Worm (Caenorhabditis elegans) whole organism, early embryonic: ENCODE results near the gene ssu-1.

Experiments used
- B0310.2 ChIP-seq: sonication (generic microtip); optimal IDR thresholded peaks from 2 replicates; lab custom pipeline; 2016; ENCODE audit warnings: mild to moderate bottlenecking, missing genetic modification characterization, missing compliant biosample characterization
- F13C5.2 ChIP-seq: sonication (generic microtip); optimal IDR thresholded peaks from 2 replicates; lab custom pipeline; 2017; ENCODE audit warnings: mild to moderate bottlenecking, missing genetic modification characterization, inconsistent platforms, missing compliant biosample characterization
- aly-1 ChIP-seq: sonication (generic microtip); optimal IDR thresholded peaks from 2 replicates; lab custom pipeline; 2016; ENCODE audit warnings: missing genetic modification characterization, missing compliant biosample characterization
- ama-1 ChIP-seq: fragments of 150-350 bp; optimal IDR thresholded peaks from 2 replicates; lab custom pipeline; 2014
- ceh-13 ChIP-seq: fragments of 200-800 bp; sonication (Bioruptor generic); optimal IDR thresholded peaks from 2 replicates; lab custom pipeline; 2018; ENCODE audit warnings: mild to moderate bottlenecking, missing genetic modification characterization, missing compliant biosample characterization
- ceh-36 ChIP-seq: sonication (generic microtip); optimal IDR thresholded peaks from 2 replicates; lab custom pipeline; 2016; ENCODE audit warnings: missing genetic modification characterization, inconsistent platforms, missing compliant biosample characterization
- ets-7 ChIP-seq: sonication (generic microtip); optimal IDR thresholded peaks from 2 replicates; lab custom pipeline; 2016; ENCODE audit warnings: missing genotype, missing genetic modification characterization, missing compliant biosample characterization
- flt-1 ChIP-seq: fragments of 200-800 bp; sonication (Bioruptor generic); IDR thresholded peaks from 2 replicates; pipeline ENCODE4 v1.3.6; 2022; ENCODE audit warnings: missing genetic modification characterization, missing compliant biosample characterization
- hmbx-1 ChIP-seq: sonication (generic microtip); optimal IDR thresholded peaks from 2 replicates; lab custom pipeline; 2016; ENCODE audit warnings: mild to moderate bottlenecking, missing genetic modification characterization, missing compliant biosample characterization
- hmg-4 ChIP-seq: fragments of 200-800 bp; sonication (Bioruptor generic); optimal IDR thresholded peaks from 2 replicates; lab custom pipeline; 2018; ENCODE audit warnings: mild to moderate bottlenecking, missing genetic modification characterization, missing compliant biosample characterization
- hnd-1 ChIP-seq: sonication (generic microtip); optimal IDR thresholded peaks from 2 replicates; lab custom pipeline; 2016; ENCODE audit warnings: missing genetic modification characterization, missing compliant biosample characterization
- pes-1 ChIP-seq: fragments of 200-800 bp; sonication (Bioruptor generic); IDR thresholded peaks from 2 replicates; pipeline ENCODE4 v1.3.6; 2022; ENCODE audit warnings: missing genetic modification reagents, missing genetic modification characterization, missing compliant biosample characterization
- scrt-1 ChIP-seq: fragments of 200-800 bp; sonication (Bioruptor generic); IDR thresholded peaks from 2 replicates; pipeline ENCODE4 v1.3.6; 2022; ENCODE audit warnings: missing genetic modification characterization, missing compliant biosample characterization
- sea-1 ChIP-seq: fragments of 200-800 bp; sonication (Bioruptor generic); conservative IDR thresholded peaks from 2 replicates; pipeline ENCODE4 v1.3.6; 2022; ENCODE audit warnings: missing genetic modification characterization, missing compliant biosample characterization
- tbx-11 ChIP-seq: fragments of 200-800 bp; sonication (Bioruptor generic); IDR thresholded peaks from 2 replicates; pipeline ENCODE4 v1.3.6; 2022; ENCODE audit warnings: missing genetic modification characterization, missing compliant biosample characterization
- tbx-37 ChIP-seq: fragments of 200-800 bp; sonication (Bioruptor generic); conservative IDR thresholded peaks from 2 replicates; pipeline ENCODE4 v1.3.6; 2022; ENCODE audit warnings: missing genetic modification reagents, missing genetic modification characterization, missing compliant biosample characterization
- tra-4 ChIP-seq: sonication (generic microtip); optimal IDR thresholded peaks from 2 replicates; lab custom pipeline; 2017; ENCODE audit warnings: missing genetic modification characterization, missing compliant biosample characterization

ssu-1 gene

DNA sequence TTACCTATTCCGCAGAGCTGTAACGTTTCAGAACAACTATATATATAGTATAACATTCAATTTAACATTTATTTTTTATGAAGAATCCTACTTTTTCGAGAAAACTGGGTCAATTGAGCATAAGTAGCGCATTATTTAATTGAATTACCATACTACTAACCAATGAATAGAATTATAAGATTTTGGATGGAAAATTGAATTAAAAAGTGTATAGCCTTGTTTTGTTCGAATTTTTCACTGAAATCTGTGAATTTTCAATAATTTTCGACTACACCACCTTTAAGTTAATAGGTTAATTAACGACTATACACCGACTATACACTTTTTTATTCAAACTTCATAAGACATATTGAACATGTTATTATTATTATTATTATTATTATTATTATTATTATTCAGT, 39.1 kb downstream of the ssu-1 start:
- TF ChIP-seq flt-1 (GFP tag; lab: Robert Waterston, UW), result no peak
- no peak for TF ChIP-seq F13C5.2
- TF ChIP-seq scrt-1 (GFP tag; lab: Robert Waterston, UW), result no peak
- no peak for TF ChIP-seq hmbx-1 (tag; lab: Kevin White, UChicago)
- no peak for TF ChIP-seq pes-1 (GFP tag; lab: Robert Waterston, UW)
- TF ChIP-seq ceh-13 (GFP tag; lab: Kevin White, UChicago), result no peak
- TF ChIP-seq ceh-36 (tag; lab: Kevin White, UChicago), result no peak
- no peak for TF ChIP-seq tra-4 (tag; lab: Kevin White, UChicago)
- TF ChIP-seq hnd-1, result no peak
- TF ChIP-seq hmg-4 (GFP tag; lab: Kevin White, UChicago), result no peak
- no peak for TF ChIP-seq aly-1 (tag; lab: Kevin White, UChicago)
- TF ChIP-seq tbx-11 (GFP tag; lab: Robert Waterston, UW), result no peak
- TF ChIP-seq B0310.2 (tag; lab: Kevin White, UChicago), result no peak
- TF ChIP-seq ets-7 (tag; lab: Kevin White, UChicago), result no peak
- no peak for TF ChIP-seq sea-1
- TF ChIP-seq ama-1 (lab: Kevin White, UChicago), result no peak
- TF ChIP-seq tbx-37 (GFP tag; lab: Robert Waterston, UW), result no peak

DNA sequence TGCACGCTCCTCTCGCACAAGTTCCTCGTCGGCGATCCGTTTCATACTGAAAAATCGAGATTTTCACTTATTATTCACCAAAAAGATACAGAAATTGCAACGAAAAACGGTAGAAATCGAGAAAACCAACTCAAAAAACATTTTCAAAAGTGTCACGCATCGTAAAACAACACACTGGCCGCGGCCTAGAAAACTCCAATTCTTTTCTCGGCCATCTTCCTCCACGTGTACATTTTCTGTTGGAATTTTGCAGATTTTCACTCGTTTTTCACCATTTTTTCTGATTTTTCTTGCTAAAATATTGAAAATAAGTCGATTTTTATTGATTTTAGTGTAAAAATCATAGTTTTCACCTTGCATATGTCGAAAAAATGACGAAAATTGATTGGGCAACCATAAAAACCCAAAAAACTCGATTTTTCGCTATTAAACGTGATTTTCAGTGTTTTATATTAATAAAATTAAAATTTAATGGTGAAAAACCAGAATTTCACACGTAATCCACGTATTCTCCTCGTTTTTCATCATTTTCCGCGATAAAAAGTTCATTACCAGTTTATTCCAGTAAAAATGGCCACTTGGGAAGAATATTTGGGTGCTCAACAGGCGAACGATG, 42.3 kb downstream of the ssu-1 start, which contains the start of the genes dcs-1 and sec-23:
Gene dcs-1, minus strand, starts transcription at position 46 of the 616 bp plus-strand sequence.
Gene sec-23, plus strand, starts transcription at position 566 of the 616 bp plus-strand sequence.
- TF ChIP-seq B0310.2 (tag; lab: Kevin White, UChicago) (no peak), ama-1 (lab: Kevin White, UChicago) (no peak), ceh-36 (tag; lab: Kevin White, UChicago) (no peak), ceh-13 (GFP tag; lab: Kevin White, UChicago) (no peak), ets-7 (tag; lab: Kevin White, UChicago) (no peak), sea-1 (no peak), aly-1 (tag; lab: Kevin White, UChicago) (no peak), tra-4 (tag; lab: Kevin White, UChicago) (no peak), tbx-11 (GFP tag; lab: Robert Waterston, UW) (no peak), scrt-1 (GFP tag; lab: Robert Waterston, UW) (no peak), flt-1 (GFP tag; lab: Robert Waterston, UW) (no peak), hmbx-1 (tag; lab: Kevin White, UChicago) (no peak), tbx-37 (GFP tag; lab: Robert Waterston, UW) (no peak), hnd-1 (no peak), hmg-4 (GFP tag; lab: Kevin White, UChicago) (no peak), F13C5.2 (no peak)

DNA sequence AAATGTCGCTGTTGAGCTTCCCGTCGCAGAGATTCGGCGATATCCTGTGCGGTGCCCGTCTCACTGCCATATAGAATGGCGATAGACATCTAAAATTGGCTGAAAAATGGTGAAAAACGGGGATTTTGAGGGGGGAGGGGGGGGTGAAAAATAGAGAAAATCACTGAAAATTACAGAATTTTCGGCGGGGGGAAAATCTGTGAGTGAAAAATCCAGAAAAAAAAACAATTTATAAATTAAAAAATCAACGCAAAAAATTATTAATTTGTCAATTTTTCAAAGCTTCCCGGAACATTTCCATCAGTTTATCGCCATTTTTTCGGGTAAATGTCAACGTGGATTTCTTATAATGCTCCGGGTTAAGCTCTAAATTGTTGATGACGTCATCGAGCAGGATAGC, 45.4 kb downstream of the ssu-1 start, which contains the start of gene fre-1:
Gene fre-1, minus strand, starts transcription at position 101 of the 400 bp plus-strand sequence.
- no peak for TF ChIP-seq flt-1 (GFP tag; lab: Robert Waterston, UW)
- TF ChIP-seq B0310.2 (tag; lab: Kevin White, UChicago), result no peak
- no peak for TF ChIP-seq sea-1
- no peak for TF ChIP-seq tbx-37 (GFP tag; lab: Robert Waterston, UW)
- no peak for TF ChIP-seq hmbx-1 (tag; lab: Kevin White, UChicago)
- no peak for TF ChIP-seq F13C5.2
- no peak for TF ChIP-seq aly-1 (tag; lab: Kevin White, UChicago)
- no peak for TF ChIP-seq ceh-13 (GFP tag; lab: Kevin White, UChicago)
- TF ChIP-seq scrt-1 (GFP tag; lab: Robert Waterston, UW), result no peak
- no peak for TF ChIP-seq pes-1 (GFP tag; lab: Robert Waterston, UW)
